Fruit fly (Drosophila melanogaster) whole organism, embryonic: ENCODE results near the gene Sse.
A peak's percentile ranks its signal among the peaks of the same experiment; 100 is the strongest.

Experiments
- CG10959 ChIP-seq: fragments of 200-800 bp; sonication (Bioruptor generic); IDR thresholded peaks from 2 replicates; pipeline ENCODE4 v1.3.6; 2022; ENCODE audit warnings: missing biosample characterization, missing genetic modification characterization
- CG11695 ChIP-seq: fragments of 200-800 bp; sonication (Bioruptor generic); IDR thresholded peaks from 3 replicates; pipeline ENCODE4 v1.3.6; 2022; ENCODE audit warnings: missing biosample characterization, missing genetic modification characterization
- CG11723 ChIP-seq: fragments of 200-800 bp; sonication (Bioruptor generic); optimal IDR thresholded peaks from 2 replicates; lab custom pipeline; 2017; ENCODE audit warnings: missing biosample characterization, mild to moderate bottlenecking, missing genetic modification characterization
- CG14667 ChIP-seq: fragments of 200-800 bp; sonication (Bioruptor generic); IDR thresholded peaks from 2 replicates; pipeline ENCODE4 v1.3.6; 2022; ENCODE audit warnings: missing biosample characterization, missing genetic modification characterization
- CG14860 ChIP-seq: fragments of 200-800 bp; sonication (Bioruptor generic); IDR thresholded peaks from 3 replicates; pipeline ENCODE4 v1.3.6; 2022; ENCODE audit warnings: missing biosample characterization, missing genetic modification characterization; ENCODE audit not compliant: partially characterized antibody
- CG17802 ChIP-seq: fragments of 200-800 bp; sonication (Bioruptor generic); optimal IDR thresholded peaks from 2 replicates; lab custom pipeline; 2018; ENCODE audit warnings: missing biosample characterization, mild to moderate bottlenecking, missing genetic modification characterization, moderate library complexity
- CG2712 ChIP-seq: fragments of 200-800 bp; optimal IDR thresholded peaks from 3 replicates; lab custom pipeline; 2019; ENCODE audit warnings: missing biosample characterization, mild to moderate bottlenecking, missing genetic modification characterization, moderate library complexity
- CG30431 ChIP-seq: fragments of 200-800 bp; sonication (Bioruptor generic); optimal IDR thresholded peaks from 2 replicates; lab custom pipeline; 2017; ENCODE audit warnings: missing biosample characterization, missing genetic modification characterization
- CG31441 ChIP-seq: fragments of 200-800 bp; sonication (Bioruptor generic); IDR thresholded peaks from 2 replicates; pipeline ENCODE4 v1.3.6; 2022; ENCODE audit warnings: missing biosample characterization, missing genetic modification characterization
- CG3407 ChIP-seq: fragments of 200-800 bp; sonication (Bioruptor generic); optimal IDR thresholded peaks from 2 replicates; lab custom pipeline; 2018; ENCODE audit warnings: missing biosample characterization, mild to moderate bottlenecking, missing genetic modification characterization
- CG34422 ChIP-seq: fragments of 200-800 bp; sonication (Bioruptor generic); IDR thresholded peaks from 3 replicates; pipeline ENCODE4 v1.3.6; 2022; ENCODE audit warnings: missing biosample characterization, missing genetic modification characterization
- CG4328 ChIP-seq: fragments of 200-800 bp; sonication (Bioruptor generic); optimal IDR thresholded peaks from 3 replicates; lab custom pipeline; 2017; ENCODE audit warnings: missing biosample characterization, missing genetic modification reagents, missing genetic modification characterization
- CG4424 ChIP-seq: fragments of 200-800 bp; sonication (Bioruptor generic); optimal IDR thresholded peaks from 3 replicates; lab custom pipeline; 2016; ENCODE audit warnings: missing biosample characterization, missing genetic modification characterization
- CG7786 ChIP-seq: fragments of 200-800 bp; sonication (Bioruptor generic); optimal IDR thresholded peaks from 2 replicates; lab custom pipeline; 2016; ENCODE audit warnings: missing biosample characterization, missing genetic modification characterization
- CG9797 ChIP-seq: fragments of 200-800 bp; sonication (Bioruptor generic); optimal IDR thresholded peaks from 3 replicates; lab custom pipeline; 2018; ENCODE audit warnings: missing biosample characterization, mild to moderate bottlenecking, missing genetic modification characterization
- CG9876 ChIP-seq: fragments of 200-800 bp; sonication (Bioruptor generic); optimal IDR thresholded peaks from 2 replicates; lab custom pipeline; 2016; ENCODE audit warnings: missing biosample characterization, missing genetic modification characterization
- D19B ChIP-seq: fragments of 200-800 bp; sonication (Bioruptor generic); optimal IDR thresholded peaks from 2 replicates; lab custom pipeline; 2017; ENCODE audit warnings: missing biosample characterization, mild to moderate bottlenecking, missing genetic modification characterization
- Deaf1 ChIP-seq: fragments of 200-800 bp; optimal IDR thresholded peaks from 3 replicates; lab custom pipeline; 2019; ENCODE audit warnings: missing biosample characterization, mild to moderate bottlenecking, missing genetic modification characterization, moderate library complexity
- Fer3 ChIP-seq: fragments of 200-800 bp; sonication (Bioruptor generic); optimal IDR thresholded peaks from 2 replicates; lab custom pipeline; 2018; ENCODE audit warnings: missing biosample characterization, mild to moderate bottlenecking, missing genetic modification characterization, moderate library complexity
- Jarid2 ChIP-seq: fragments of 200-800 bp; sonication (Bioruptor generic); optimal IDR thresholded peaks from 3 replicates; lab custom pipeline; 2017; ENCODE audit warnings: mild to moderate bottlenecking, missing biosample characterization, missing genetic modification reagents, missing genetic modification characterization
- Lhr ChIP-seq: fragments of 200-800 bp; sonication (Bioruptor generic); optimal IDR thresholded peaks from 3 replicates; lab custom pipeline; 2017; ENCODE audit warnings: mild to moderate bottlenecking, missing biosample characterization, missing genetic modification reagents, missing genetic modification characterization
- Lim3 ChIP-seq: fragments of 200-800 bp; sonication (Bioruptor generic); IDR thresholded peaks from 2 replicates; pipeline ENCODE4 v1.3.6; 2022; ENCODE audit warnings: missing biosample characterization, missing genetic modification characterization
- Lpt ChIP-seq: fragments of >200 bp; optimal IDR thresholded peaks from 2 replicates; lab custom pipeline; 2018; ENCODE audit warnings: missing biosample characterization, missing genetic modification characterization
- Myb ChIP-seq: fragments of 200-800 bp; sonication (Bioruptor generic); optimal IDR thresholded peaks from 2 replicates; lab custom pipeline; 2016; ENCODE audit warnings: missing biosample characterization, missing genetic modification characterization
- NC2β ChIP-seq: fragments of 200-800 bp; sonication (Bioruptor generic); optimal IDR thresholded peaks from 2 replicates; lab custom pipeline; 2016; ENCODE audit warnings: missing biosample characterization, missing genetic modification characterization
- Nf-YA ChIP-seq: fragments of 200-800 bp; sonication (Bioruptor generic); IDR thresholded peaks from 2 replicates; pipeline ENCODE4 v1.3.6; 2022; ENCODE audit warnings: missing biosample characterization, missing genetic modification characterization
- PHDP ChIP-seq: fragments of 200-800 bp; sonication (Bioruptor generic); optimal IDR thresholded peaks from 3 replicates; lab custom pipeline; 2018; ENCODE audit warnings: missing biosample characterization, mild to moderate bottlenecking, missing genetic modification characterization, moderate library complexity
- Pdp1 ChIP-seq, 2 experiments: fragments of 200-800 bp; sonication (Bioruptor generic); optimal IDR thresholded peaks; 3 replicates each; lab custom pipeline; 2016; ENCODE audit warnings: missing biosample characterization in 2 of 2, missing genetic modification characterization in 2 of 2, mild to moderate bottlenecking in 1 of 2, moderate library complexity in 1 of 2
- Rx ChIP-seq: fragments of 200-800 bp; sonication (Bioruptor generic); IDR thresholded peaks from 2 replicates; pipeline ENCODE4 v1.3.6; 2022; ENCODE audit warnings: missing biosample characterization, missing genetic modification characterization
- Spps ChIP-seq: fragments of 200-800 bp; sonication (Bioruptor generic); optimal IDR thresholded peaks from 2 replicates; lab custom pipeline; 2018; ENCODE audit warnings: missing biosample characterization, mild to moderate bottlenecking, missing genetic modification characterization
- Ssrp ChIP-seq: fragments of 200-800 bp; sonication (Bioruptor generic); optimal IDR thresholded peaks from 2 replicates; lab custom pipeline; 2018; ENCODE audit warnings: missing biosample characterization, mild to moderate bottlenecking, missing genetic modification characterization, moderate library complexity
- cato ChIP-seq: fragments of 200-800 bp; sonication (Bioruptor generic); optimal IDR thresholded peaks from 2 replicates; lab custom pipeline; 2016; ENCODE audit warnings: missing biosample characterization, missing genetic modification characterization, borderline replicate concordance
- cwo ChIP-seq: fragments of 200-800 bp; sonication (Bioruptor generic); optimal IDR thresholded peaks from 3 replicates; lab custom pipeline; 2017; ENCODE audit warnings: missing biosample characterization, missing genetic modification characterization, mild to moderate bottlenecking, moderate library complexity, missing genetic modification reagents
- disco-r ChIP-seq: fragments of 200-800 bp; sonication (Bioruptor generic); optimal IDR thresholded peaks from 2 replicates; lab custom pipeline; 2016; ENCODE audit warnings: missing biosample characterization, missing genetic modification characterization
- dmrt11E ChIP-seq: fragments of 200-800 bp; sonication (Bioruptor generic); optimal IDR thresholded peaks from 3 replicates; lab custom pipeline; 2018; ENCODE audit warnings: missing biosample characterization, mild to moderate bottlenecking, missing genetic modification characterization, moderate library complexity
- eyg ChIP-seq: fragments of 200-800 bp; sonication (Bioruptor generic); optimal IDR thresholded peaks from 3 replicates; lab custom pipeline; 2016; ENCODE audit warnings: missing biosample characterization, missing genetic modification characterization
- fd64A ChIP-seq: fragments of 200-800 bp; sonication (Bioruptor generic); optimal IDR thresholded peaks from 3 replicates; lab custom pipeline; 2018; ENCODE audit warnings: missing biosample characterization, mild to moderate bottlenecking, missing genetic modification characterization
- hb ChIP-seq: fragments of 200-800 bp; sonication (Bioruptor generic); IDR thresholded peaks from 3 replicates; pipeline ENCODE4 v1.3.6; 2022; ENCODE audit warnings: missing biosample characterization, missing genetic modification characterization; ENCODE audit not compliant: partially characterized antibody
- kay ChIP-seq: fragments of 200-800 bp; sonication (Bioruptor generic); optimal IDR thresholded peaks from 2 replicates; lab custom pipeline; 2016; ENCODE audit warnings: missing biosample characterization, missing genetic modification characterization
- nom ChIP-seq: fragments of 200-800 bp; sonication (Bioruptor generic); optimal IDR thresholded peaks from 2 replicates; lab custom pipeline; 2017; ENCODE audit warnings: missing biosample characterization, missing genetic modification characterization, mild to moderate bottlenecking, moderate library complexity, missing genetic modification reagents
- oc ChIP-seq: fragments of 200-800 bp; sonication (Bioruptor generic); optimal IDR thresholded peaks from 2 replicates; lab custom pipeline; 2018; ENCODE audit warnings: missing biosample characterization, mild to moderate bottlenecking, missing genetic modification characterization, moderate library complexity
- pb ChIP-seq: fragments of 200-800 bp; sonication (Bioruptor generic); optimal IDR thresholded peaks from 3 replicates; lab custom pipeline; 2016; ENCODE audit warnings: missing biosample characterization, missing genetic modification characterization
- phol ChIP-seq: fragments of 200-800 bp; sonication (Bioruptor generic); optimal IDR thresholded peaks from 3 replicates; lab custom pipeline; 2018; ENCODE audit warnings: missing biosample characterization, mild to moderate bottlenecking, missing genetic modification characterization, moderate library complexity
- salm ChIP-seq: fragments of 200-800 bp; sonication (Bioruptor generic); optimal IDR thresholded peaks from 2 replicates; lab custom pipeline; 2018; ENCODE audit warnings: missing biosample characterization, mild to moderate bottlenecking, missing genetic modification characterization
- slbo ChIP-seq: fragments of 200-800 bp; sonication (Bioruptor generic); IDR thresholded peaks from 2 replicates; pipeline ENCODE4 v1.3.6; 2022; ENCODE audit warnings: missing biosample characterization, missing genetic modification characterization
- slou ChIP-seq: fragments of 200-800 bp; sonication (Bioruptor generic); optimal IDR thresholded peaks from 3 replicates; lab custom pipeline; 2016; ENCODE audit warnings: missing biosample characterization, missing genetic modification characterization
- tio ChIP-seq: fragments of 200-800 bp; sonication (Bioruptor generic); optimal IDR thresholded peaks from 2 replicates; lab custom pipeline; 2017; ENCODE audit warnings: missing biosample characterization, missing genetic modification characterization, inconsistent platforms
- toy ChIP-seq: fragments of 200-800 bp; sonication (Bioruptor generic); IDR thresholded peaks from 2 replicates; pipeline ENCODE4 v1.3.6; 2022; ENCODE audit warnings: missing biosample characterization, missing genetic modification characterization
- trem ChIP-seq: fragments of 200-800 bp; optimal IDR thresholded peaks from 3 replicates; lab custom pipeline; 2019; ENCODE audit warnings: missing biosample characterization, mild to moderate bottlenecking, missing genetic modification characterization, moderate library complexity
- vfl ChIP-seq: fragments of 200-800 bp; sonication (Bioruptor generic); optimal IDR thresholded peaks from 2 replicates; lab custom pipeline; 2016; ENCODE audit warnings: missing biosample characterization, missing genetic modification characterization
- vvl ChIP-seq: fragments of 200-800 bp; sonication (Bioruptor generic); IDR thresholded peaks from 2 replicates; pipeline ENCODE4 v1.3.6; 2022; ENCODE audit warnings: missing biosample characterization, missing genetic modification characterization
- wek ChIP-seq: fragments of 200-800 bp; sonication (Bioruptor generic); optimal IDR thresholded peaks from 3 replicates; lab custom pipeline; 2018; ENCODE audit warnings: missing biosample characterization, mild to moderate bottlenecking, missing genetic modification characterization, moderate library complexity

Gene Sse

DNA sequence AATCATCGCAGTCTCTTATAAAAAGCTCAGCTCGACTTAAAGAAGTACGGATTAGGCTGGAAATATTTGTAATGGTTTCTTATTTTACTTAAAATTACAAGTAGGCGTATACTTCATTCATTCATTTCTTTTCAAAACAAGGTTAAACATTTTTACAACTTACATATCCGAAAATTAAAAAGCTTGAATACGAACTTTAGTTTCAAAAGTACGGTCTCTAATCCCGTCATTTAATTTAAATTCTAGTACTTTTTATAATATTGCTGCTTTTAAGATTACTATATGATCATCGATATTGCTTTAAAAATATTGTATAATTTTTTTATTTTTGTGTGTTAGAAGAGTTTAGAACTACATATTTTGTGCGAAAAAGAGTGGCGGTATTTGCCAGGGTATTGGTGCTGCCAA is 31.9 kb downstream of the Sse start (continued):
- TF ChIP-seq eyg (no peak), vvl (GFP tag; lab: Robert Waterston, UW) (no peak), vfl (GFP tag; lab: Kevin White, UChicago) (no peak), disco-r (GFP tag; lab: Kevin White, UChicago) (no peak), CG34422 (GFP tag; lab: Robert Waterston, UW) (no peak), Rx (GFP tag; lab: Robert Waterston, UW) (no peak), Jarid2 (GFP tag; lab: Kevin White, UChicago) (no peak), Lhr (no peak), trem (tag; lab: Kevin White, UChicago) (peak; percentile 4), fd64A (GFP tag; lab: Kevin White, UChicago) (no peak), cwo (GFP tag; lab: Kevin White, UChicago) (no peak), nom (no peak), NC2β (GFP tag; lab: Kevin White, UChicago) (no peak), Fer3 (tag; lab: Kevin White, UChicago) (no peak), kay (peak; percentile 27), CG14667 (no peak), CG4328 (GFP tag; lab: Kevin White, UChicago) (no peak), Deaf1 (tag; lab: Kevin White, UChicago) (no peak), wek (GFP tag; lab: Kevin White, UChicago) (no peak), Pdp1 (GFP tag; optimal IDR thresholded peaks at IDR 0.05; lab: Kevin White, UChicago) (peak in 1 of 2 experiments; percentile 29), Lim3 (GFP tag; lab: Robert Waterston, UW) (no peak), CG17802 (tag; lab: Kevin White, UChicago) (no peak), CG9876 (GFP tag; lab: Kevin White, UChicago) (no peak), CG10959 (GFP tag; lab: Robert Waterston, UW) (no peak), hb (GFP tag; lab: Robert Waterston, UW) (no peak), Lpt (GFP tag; lab: Kevin White, UChicago) (no peak), Myb (GFP tag; lab: Kevin White, UChicago) (no peak), PHDP (tag; lab: Kevin White, UChicago) (no peak), cato (GFP tag; lab: Kevin White, UChicago) (no peak), slbo (GFP tag; lab: Robert Waterston, UW) (peak; percentile 45), CG31441 (peak; percentile 45; the same call in 1 of the 2 replicates), salm (tag; lab: Kevin White, UChicago) (no peak), Nf-YA (no peak), CG11695 (GFP tag; lab: Robert Waterston, UW) (no peak), D19B (GFP tag; lab: Kevin White, UChicago) (no peak), CG9797 (GFP tag; lab: Kevin White, UChicago) (no peak), phol (tag; lab: Kevin White, UChicago) (peak; percentile 15), CG2712 (tag; lab: Kevin White, UChicago) (peak; percentile 52), dmrt11E (peak; percentile 50), Ssrp (tag; lab: Kevin White, UChicago) (no peak), toy (GFP tag; lab: Robert Waterston, UW) (no peak), CG3407 (GFP tag; lab: Kevin White, UChicago) (no peak), tio (GFP tag; lab: Kevin White, UChicago) (peak; percentile 37), pb (GFP tag; lab: Kevin White, UChicago) (no peak), CG30431 (GFP tag; lab: Kevin White, UChicago) (no peak), Spps (tag; lab: Kevin White, UChicago) (no peak), CG4424 (GFP tag; lab: Kevin White, UChicago) (peak; percentile 71), oc (tag; lab: Kevin White, UChicago) (no peak), slou (GFP tag; lab: Kevin White, UChicago) (peak; percentile 45), CG7786 (no peak), CG11723 (no peak), CG14860 (no peak)
